Worm (Caenorhabditis elegans): ENCODE measurements around the gene cank-26.

cank-26 gene

DNA sequence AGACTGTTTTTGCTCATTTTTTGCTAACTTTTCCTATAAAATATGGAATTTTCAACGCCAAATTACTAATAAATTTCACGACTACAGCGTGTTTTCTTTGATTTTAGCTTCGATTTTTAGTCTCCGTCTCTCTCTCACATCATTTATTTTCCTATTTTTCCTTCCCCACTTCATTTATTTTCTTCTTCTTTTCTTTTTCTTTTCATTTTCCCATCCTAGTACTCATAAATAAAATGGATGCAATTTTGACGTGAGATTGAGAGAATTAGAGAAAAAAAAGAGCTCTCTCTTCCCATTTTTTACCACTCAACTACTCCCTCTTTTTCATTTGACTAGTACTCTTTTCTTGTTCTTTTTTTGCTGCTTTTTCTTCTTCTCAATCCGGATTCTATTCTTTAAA lies 14.6 kb downstream of the cank-26 start (continued):
- TF ChIP-seq snu-23 (GFP tag; optimal IDR thresholded peaks at IDR 0.05) (peak; percentile 7), efl-3 (GFP tag; optimal IDR thresholded peaks at IDR 0.05) (no peak), alr-1 (tag; optimal IDR thresholded peaks at IDR 0.05; ENCODE audit: borderline replicate concordance) (no peak), lsy-2 (tag; optimal IDR thresholded peaks at IDR 0.05) (peak in 1 of 2 experiments; percentile 52), nhr-77 (tag; optimal IDR thresholded peaks at IDR 0.05) (no peak), sup-37 (GFP tag; optimal IDR thresholded peaks at IDR 0.05) (no peak), isw-1 (GFP tag; IDR thresholded peaks at IDR 0.05) (no peak), nhr-12 (tag; optimal IDR thresholded peaks at IDR 0.05) (no peak), C34B4.2 (tag; optimal IDR thresholded peaks at IDR 0.05) (no peak)

DNA sequence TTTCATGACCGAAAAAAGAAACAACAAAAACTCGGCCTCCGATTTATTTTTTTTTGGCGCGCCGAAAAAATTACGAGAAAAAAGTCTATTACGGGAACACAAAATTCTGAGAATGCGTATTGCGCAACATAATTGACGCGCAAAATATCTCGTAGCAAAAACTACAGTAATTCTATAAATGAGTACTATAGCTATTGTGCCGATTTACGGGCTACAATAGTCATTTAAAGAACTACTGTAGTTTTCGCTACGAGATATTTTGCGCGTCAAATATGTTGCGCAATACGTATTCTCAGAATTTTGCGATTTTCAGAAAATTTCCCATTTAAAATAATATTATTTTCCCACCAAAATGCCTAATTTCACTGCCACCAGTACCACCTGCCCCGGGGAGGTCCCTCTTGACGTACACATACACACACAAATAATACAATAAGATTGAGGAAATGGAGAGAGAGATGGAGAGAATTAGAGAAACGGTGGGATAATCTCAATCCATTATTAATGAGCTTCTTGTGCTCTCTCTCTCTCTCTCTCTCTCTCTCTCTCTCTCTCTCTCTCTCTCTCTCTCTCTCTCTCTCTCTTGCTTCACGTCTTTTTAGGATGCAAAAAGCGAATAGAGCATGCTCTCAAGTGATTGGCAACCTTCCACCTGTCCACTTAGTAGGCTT lies 15.3 kb downstream of the cank-26 start:
- TF ChIP-seq elt-2 (tag; optimal IDR thresholded peaks at IDR 0.05) (no peak), pax-3 (tag; optimal IDR thresholded peaks at IDR 0.05) (no peak), ceh-8 (GFP tag; optimal IDR thresholded peaks at IDR 0.05) (no peak), fkh-10 (GFP tag; optimal IDR thresholded peaks at IDR 0.05) (no peak), nhr-77 (tag; optimal IDR thresholded peaks at IDR 0.05) (no peak), C16A3.4 (tag; optimal IDR thresholded peaks at IDR 0.05) (no peak), nhr-237 (tag; optimal IDR thresholded peaks at IDR 0.05) (no peak), snu-23 (GFP tag; optimal IDR thresholded peaks at IDR 0.05) (no peak), nhr-71 (tag; optimal IDR thresholded peaks at IDR 0.05) (no peak), unc-86 (tag; optimal IDR thresholded peaks at IDR 0.05) (peak; percentile 35), alr-1 (tag; optimal IDR thresholded peaks at IDR 0.05; ENCODE audit: borderline replicate concordance) (no peak), lin-14 (GFP tag; optimal IDR thresholded peaks at IDR 0.05) (peak; percentile 60), C04F5.9 (tag; optimal IDR thresholded peaks at IDR 0.05) (no peak), unc-98 (GFP tag; IDR thresholded peaks at IDR 0.05) (no peak), ztf-4 (tag; optimal IDR thresholded peaks at IDR 0.05) (no peak), ceh-63 (GFP tag; optimal IDR thresholded peaks at IDR 0.05) (no peak), lir-3 (tag; optimal IDR thresholded peaks at IDR 0.05; ENCODE audit: poor library complexity) (no peak)

DNA sequence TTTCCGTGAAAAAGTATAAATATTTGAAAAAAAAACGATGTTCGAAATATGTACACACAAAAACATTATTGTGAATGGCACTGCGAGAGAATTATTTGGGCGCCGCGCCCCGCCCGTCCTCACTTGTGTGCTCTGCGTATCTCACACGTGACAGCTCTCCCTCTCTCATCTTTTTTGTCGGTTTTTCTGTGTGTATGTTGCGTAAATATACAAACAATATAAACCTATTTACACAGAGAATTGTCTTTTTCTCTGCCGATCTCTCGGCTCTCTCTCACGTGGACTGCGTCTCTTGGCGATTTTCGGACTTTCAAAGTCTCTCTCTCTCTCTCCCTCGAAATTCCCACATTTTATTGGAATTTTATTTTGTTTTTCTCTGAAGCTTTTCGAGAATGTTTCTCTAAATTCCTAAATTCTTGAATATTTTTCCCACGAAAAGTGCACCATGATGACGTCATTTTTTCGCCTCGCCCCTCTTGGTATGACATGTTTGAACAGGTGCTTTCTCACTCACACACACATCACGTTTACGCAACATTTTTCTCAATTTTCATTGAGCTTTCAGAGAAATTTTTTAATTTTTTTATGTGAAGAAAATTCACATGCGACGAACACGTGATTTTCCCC lies 16.1 kb downstream of the cank-26 start:
- TF ChIP-seq lsy-2 (tag; optimal IDR thresholded peaks at IDR 0.05): peak; percentile 62 to 75
- 0 out of 2 replicates have a peak, but pooled peaks have one; percentile 35 for TF ChIP-seq ceh-88 (GFP tag; IDR thresholded peaks at IDR 0.05)
- no peak for TF ChIP-seq mef-2 (tag; optimal IDR thresholded peaks at IDR 0.05)
- TF ChIP-seq nhr-19 (GFP tag; conservative IDR thresholded peaks at IDR 0.05): peak; percentile 62
- TF ChIP-seq nhr-12 (tag; optimal IDR thresholded peaks at IDR 0.05): no peak
- TF ChIP-seq rnt-1 (tag; optimal IDR thresholded peaks at IDR 0.05): peak; percentile 57
- TF ChIP-seq egl-27 (tag; optimal IDR thresholded peaks at IDR 0.05): no peak
- TF ChIP-seq dpl-1 (GFP tag; optimal IDR thresholded peaks at IDR 0.05): peak; percentile 11 to 56 (median 52)
- TF ChIP-seq nhr-20 (tag; optimal IDR thresholded peaks at IDR 0.05): peak; percentile 83
- TF ChIP-seq hlh-17 (GFP tag; optimal IDR thresholded peaks at IDR 0.05; ENCODE audit: borderline replicate concordance): no peak
- TF ChIP-seq mdl-1 (tag; optimal IDR thresholded peaks at IDR 0.05): peak; percentile 68 to 87
- no peak for TF ChIP-seq nhr-76 (tag; optimal IDR thresholded peaks at IDR 0.05)
- TF ChIP-seq lin-39 (tag; optimal IDR thresholded peaks at IDR 0.05): no peak
- TF ChIP-seq Y116A8C.19 (tag; optimal IDR thresholded peaks at IDR 0.05; ENCODE audit: borderline replicate concordance): no peak
- TF ChIP-seq sptf-1 (tag; optimal IDR thresholded peaks at IDR 0.05): no peak
- TF ChIP-seq alr-1 (tag; optimal IDR thresholded peaks at IDR 0.05; ENCODE audit: borderline replicate concordance): no peak
- TF ChIP-seq unc-86 (tag; optimal IDR thresholded peaks at IDR 0.05): peak; percentile 26
- TF ChIP-seq lin-14 (GFP tag; optimal IDR thresholded peaks at IDR 0.05): peak; percentile 97
- TF ChIP-seq ztf-4 (tag; optimal IDR thresholded peaks at IDR 0.05): peak; percentile 54
- no peak for TF ChIP-seq snpc-4 (tag; optimal IDR thresholded peaks at IDR 0.05)
- peak; percentile 89 for TF ChIP-seq nhr-71 (tag; optimal IDR thresholded peaks at IDR 0.05)
- TF ChIP-seq egl-13 (tag; optimal IDR thresholded peaks at IDR 0.05): peak; percentile 14
- TF ChIP-seq nhr-77 (tag; optimal IDR thresholded peaks at IDR 0.05): peak; percentile 81
- no peak for TF ChIP-seq vab-15 (tag; optimal IDR thresholded peaks at IDR 0.05)
- TF ChIP-seq nhr-84 (tag; optimal IDR thresholded peaks at IDR 0.05): no peak
- no peak for TF ChIP-seq pag-3 (tag; optimal IDR thresholded peaks at IDR 0.05; ENCODE audit: borderline replicate concordance, insufficient read depth)
- TF ChIP-seq zip-4 (GFP tag; optimal IDR thresholded peaks at IDR 0.05): no peak
- peak; percentile 41 for TF ChIP-seq unc-130 (tag; optimal IDR thresholded peaks at IDR 0.05)
- TF ChIP-seq elt-3 (tag; optimal IDR thresholded peaks at IDR 0.05): no peak
- TF ChIP-seq fkh-10 (GFP tag; optimal IDR thresholded peaks at IDR 0.05): no peak
- TF ChIP-seq elt-2 (tag; optimal IDR thresholded peaks at IDR 0.05): peak; percentile 84
